Worm (Caenorhabditis elegans): Measurements from ENCODE around the gene Y79H2A.3.

DNA sequence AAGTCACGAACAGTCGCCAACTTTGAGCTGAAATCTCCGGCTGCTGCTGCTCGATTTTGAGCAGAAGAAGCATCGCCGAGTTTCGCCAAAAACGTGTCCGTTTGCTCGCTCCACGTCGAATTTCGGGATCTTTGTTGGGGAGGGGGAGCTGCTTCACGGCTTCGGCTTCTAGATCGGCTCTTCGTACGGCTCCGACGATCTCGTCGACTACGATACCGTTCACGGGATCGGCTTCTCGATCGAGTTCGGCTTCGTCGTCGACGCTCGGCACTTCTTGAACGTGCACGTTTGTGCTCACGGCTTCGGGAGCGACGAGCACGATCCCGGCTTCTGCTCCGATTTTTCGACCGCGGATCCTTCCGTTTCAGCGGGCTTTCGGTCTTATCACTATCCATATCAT lies 14.9 kb downstream of the Y79H2A.3 start:
- TF ChIP-seq unc-62 (GFP tag; optimal IDR thresholded peaks at IDR 0.05) (no peak), unc-130 (tag; optimal IDR thresholded peaks at IDR 0.05) (no peak), nhr-237 (tag; optimal IDR thresholded peaks at IDR 0.05) (no peak), fkh-8 (tag; optimal IDR thresholded peaks at IDR 0.05) (no peak), aha-1 (tag; optimal IDR thresholded peaks at IDR 0.05) (no peak), elt-2 (tag; optimal IDR thresholded peaks at IDR 0.05) (no peak), nhr-28 (tag; optimal IDR thresholded peaks at IDR 0.05) (no peak), skn-1 (tag; optimal IDR thresholded peaks at IDR 0.05) (no peak), pqm-1 (tag; optimal IDR thresholded peaks at IDR 0.05) (no peak), nhr-77 (tag; optimal IDR thresholded peaks at IDR 0.05) (no peak), elt-3 (tag; optimal IDR thresholded peaks at IDR 0.05) (no peak), egl-27 (tag; optimal IDR thresholded peaks at IDR 0.05) (no peak)

Data from whole organism, L1 larva.